Worm (Caenorhabditis elegans) whole organism, young adult: Measurements from ENCODE around the gene T03F7.5.
A peak's percentile ranks its signal among the peaks of the same experiment; 100 is the strongest.

Experiments used
- B0019.2 ChIP-seq: fragments of 200-800 bp; sonication (Bioruptor generic); conservative IDR thresholded peaks from 2 replicates; pipeline ENCODE4 v1.3.6; 2022; ENCODE audit warnings: missing genetic modification reagents, missing genetic modification characterization, missing compliant biosample characterization
- B0035.1 ChIP-seq: sonication (generic microtip); optimal IDR thresholded peaks from 2 replicates; lab custom pipeline; 2016; ENCODE audit warnings: missing genetic modification characterization, mild to moderate bottlenecking, missing compliant biosample characterization, missing genotype, missing genetic modification reagents
- C06A6.2 ChIP-seq: fragments of 200-800 bp; sonication (Bioruptor generic); conservative IDR thresholded peaks from 2 replicates; pipeline ENCODE4 v1.3.6; 2022; ENCODE audit warnings: missing genetic modification characterization, missing compliant biosample characterization
- C17E4.6 ChIP-seq: fragments of 200-800 bp; sonication (Bioruptor generic); IDR thresholded peaks from 2 replicates; pipeline ENCODE4 v1.3.6; 2022; ENCODE audit warnings: missing genetic modification reagents, missing genetic modification characterization, missing compliant biosample characterization
- D2030.7 ChIP-seq: fragments of 200-800 bp; sonication (Bioruptor generic); IDR thresholded peaks from 2 replicates; pipeline ENCODE4 v1.3.6; 2022; ENCODE audit warnings: missing genetic modification reagents, missing genetic modification characterization, missing compliant biosample characterization
- F10E7.11 ChIP-seq: sonication (generic microtip); optimal IDR thresholded peaks from 2 replicates; lab custom pipeline; 2017; ENCODE audit warnings: mild to moderate bottlenecking, missing genetic modification characterization, moderate library complexity, missing compliant biosample characterization
- F22D6.2 ChIP-seq: sonication (generic microtip); optimal IDR thresholded peaks from 2 replicates; lab custom pipeline; 2016; ENCODE audit warnings: mild to moderate bottlenecking, missing genetic modification characterization, missing compliant biosample characterization
- F33H1.4 ChIP-seq: fragments of 200-800 bp; sonication (Bioruptor generic); IDR thresholded peaks from 2 replicates; pipeline ENCODE4 v1.3.6; 2022; ENCODE audit warnings: missing genetic modification reagents, missing genetic modification characterization, missing compliant biosample characterization
- K12H6.12 ChIP-seq: fragments of 200-800 bp; sonication (Bioruptor generic); optimal IDR thresholded peaks from 2 replicates; lab custom pipeline; 2018; ENCODE audit warnings: mild to moderate bottlenecking, missing genetic modification characterization, missing compliant biosample characterization
- Y56A3A.18 ChIP-seq: fragments of 200-800 bp; sonication (Bioruptor generic); IDR thresholded peaks from 2 replicates; pipeline ENCODE4 v1.3.6; 2022; ENCODE audit warnings: missing genetic modification reagents, missing genetic modification characterization, missing compliant biosample characterization
- Y67H2A.10 ChIP-seq: fragments of 200-800 bp; sonication (Bioruptor generic); conservative IDR thresholded peaks from 2 replicates; pipeline ENCODE4 v1.3.6; 2022; ENCODE audit warnings: missing genetic modification reagents, missing genetic modification characterization, missing compliant biosample characterization
- aptf-2 ChIP-seq: fragments of 200-800 bp; sonication (Bioruptor generic); conservative IDR thresholded peaks from 2 replicates; pipeline ENCODE4 v1.3.6; 2022; ENCODE audit warnings: missing genetic modification reagents, missing genetic modification characterization, missing compliant biosample characterization
- athp-1 ChIP-seq: sonication (generic microtip); optimal IDR thresholded peaks from 2 replicates; lab custom pipeline; 2017; ENCODE audit warnings: mild to moderate bottlenecking, missing genetic modification characterization, missing compliant biosample characterization
- attf-6 ChIP-seq: fragments of 200-800 bp; sonication (Bioruptor generic); IDR thresholded peaks from 2 replicates; pipeline ENCODE4 v1.3.6; 2022; ENCODE audit warnings: missing genetic modification reagents, missing genetic modification characterization, missing compliant biosample characterization
- die-1 ChIP-seq: sonication (generic microtip); optimal IDR thresholded peaks from 2 replicates; lab custom pipeline; 2016; ENCODE audit warnings: missing genotype, mild to moderate bottlenecking, missing genetic modification characterization, missing compliant biosample characterization
- dox-1 ChIP-seq: fragments of 200-800 bp; sonication (Bioruptor generic); IDR thresholded peaks from 2 replicates; pipeline ENCODE4 v1.3.6; 2022; ENCODE audit warnings: missing genetic modification reagents, missing genetic modification characterization, missing compliant biosample characterization
- dpff-1 ChIP-seq: sonication (generic microtip); optimal IDR thresholded peaks from 2 replicates; lab custom pipeline; 2017; ENCODE audit warnings: mild to moderate bottlenecking, missing genetic modification characterization, missing compliant biosample characterization
- egl-44 ChIP-seq: fragments of 200-800 bp; sonication (Bioruptor generic); IDR thresholded peaks from 2 replicates; pipeline ENCODE4 v1.3.6; 2022; ENCODE audit warnings: missing genetic modification reagents, missing genetic modification characterization, missing compliant biosample characterization
- egrh-3 ChIP-seq: fragments of 200-800 bp; sonication (Bioruptor generic); IDR thresholded peaks from 2 replicates; pipeline ENCODE4 v1.3.6; 2022; ENCODE audit warnings: missing genetic modification reagents, missing genetic modification characterization, missing compliant biosample characterization
- ets-4 ChIP-seq: fragments of 200-800 bp; sonication (Bioruptor generic); optimal IDR thresholded peaks from 2 replicates; lab custom pipeline; 2018; ENCODE audit warnings: mild to moderate bottlenecking, missing genetic modification characterization, missing compliant biosample characterization
- hmg-1.2 ChIP-seq: fragments of 200-800 bp; sonication (Bioruptor generic); IDR thresholded peaks from 2 replicates; pipeline ENCODE4 v1.3.6; 2022; ENCODE audit warnings: missing genetic modification reagents, missing genetic modification characterization, missing compliant biosample characterization
- hmg-20 ChIP-seq: fragments of 200-800 bp; sonication (Bioruptor generic); IDR thresholded peaks from 2 replicates; pipeline ENCODE4 v1.3.6; 2022; ENCODE audit warnings: missing genetic modification reagents, missing genetic modification characterization, missing compliant biosample characterization
- let-526 ChIP-seq: fragments of 200-800 bp; sonication (Bioruptor generic); IDR thresholded peaks from 2 replicates; pipeline ENCODE4 v1.3.6; 2022; ENCODE audit warnings: missing genetic modification reagents, missing genetic modification characterization, missing compliant biosample characterization
- lin-26 ChIP-seq: fragments of 200-800 bp; sonication (Bioruptor generic); IDR thresholded peaks from 2 replicates; pipeline ENCODE4 v1.3.6; 2022; ENCODE audit warnings: missing genetic modification reagents, missing genetic modification characterization, missing compliant biosample characterization
- lir-1 ChIP-seq: fragments of 200-800 bp; sonication (Bioruptor generic); conservative IDR thresholded peaks from 2 replicates; pipeline ENCODE4 v1.3.6; 2022; ENCODE audit warnings: missing genetic modification reagents, missing genetic modification characterization, missing compliant biosample characterization
- madf-6 ChIP-seq: fragments of 200-800 bp; sonication (Bioruptor generic); IDR thresholded peaks from 2 replicates; pipeline ENCODE4 v1.3.6; 2022; ENCODE audit warnings: missing genetic modification reagents, missing genetic modification characterization, missing compliant biosample characterization
- mcd-1 ChIP-seq: fragments of 200-800 bp; sonication (Bioruptor generic); IDR thresholded peaks from 2 replicates; pipeline ENCODE4 v1.3.6; 2022; ENCODE audit warnings: missing genetic modification reagents, missing genetic modification characterization, missing compliant biosample characterization
- nfya-2 ChIP-seq: fragments of 200-800 bp; sonication (Bioruptor generic); IDR thresholded peaks from 2 replicates; pipeline ENCODE4 v1.3.6; 2022; ENCODE audit warnings: missing genetic modification reagents, missing genetic modification characterization, missing compliant biosample characterization
- nfyb-1 ChIP-seq: fragments of 200-800 bp; sonication (Bioruptor generic); IDR thresholded peaks from 2 replicates; pipeline ENCODE4 v1.3.6; 2022; ENCODE audit warnings: missing genetic modification reagents, missing genetic modification characterization, missing compliant biosample characterization
- nhr-120 ChIP-seq: fragments of 200-800 bp; sonication (Bioruptor generic); IDR thresholded peaks from 2 replicates; pipeline ENCODE4 v1.3.6; 2022; ENCODE audit warnings: missing genetic modification characterization, missing compliant biosample characterization
- pbrm-1 ChIP-seq: fragments of 200-800 bp; sonication (Bioruptor generic); IDR thresholded peaks from 2 replicates; pipeline ENCODE4 v1.3.6; 2022; ENCODE audit warnings: missing genetic modification reagents, missing genetic modification characterization, missing compliant biosample characterization
- pha-4 ChIP-seq: fragments of 150-350 bp; sonication (generic microtip); optimal IDR thresholded peaks from 2 replicates; lab custom pipeline; 2014; ENCODE audit warnings: missing biosample characterization, missing genetic modification reagents, missing genetic modification characterization
- rcor-1 ChIP-seq: fragments of 200-800 bp; sonication (Bioruptor generic); IDR thresholded peaks from 2 replicates; pipeline ENCODE4 v1.3.6; 2022; ENCODE audit warnings: missing genetic modification reagents, missing genetic modification characterization, missing compliant biosample characterization
- repo-1 ChIP-seq: sonication (generic microtip); optimal IDR thresholded peaks from 2 replicates; lab custom pipeline; 2017; ENCODE audit warnings: mild to moderate bottlenecking, missing genetic modification characterization, missing compliant biosample characterization
- snpc-1.1 ChIP-seq: sonication (generic microtip); optimal IDR thresholded peaks from 2 replicates; lab custom pipeline; 2017; ENCODE audit warnings: missing genetic modification characterization, mild to moderate bottlenecking, missing compliant biosample characterization, antibody characterized with exemption, moderate library complexity, missing genotype, missing genetic modification reagents; ENCODE audit not compliant: insufficient read depth
- snpc-1.3 ChIP-seq: sonication (generic microtip); optimal IDR thresholded peaks from 2 replicates; lab custom pipeline; 2017; ENCODE audit warnings: missing genetic modification characterization, mild to moderate bottlenecking, missing compliant biosample characterization, antibody characterized with exemption, moderate library complexity, missing genotype, missing genetic modification reagents; ENCODE audit not compliant: insufficient read depth
- ztf-25 ChIP-seq: fragments of 200-800 bp; sonication (Bioruptor generic); IDR thresholded peaks from 2 replicates; pipeline ENCODE4 v1.3.6; 2022; ENCODE audit warnings: missing genetic modification reagents, missing genetic modification characterization, missing compliant biosample characterization

Gene T03F7.5

DNA sequence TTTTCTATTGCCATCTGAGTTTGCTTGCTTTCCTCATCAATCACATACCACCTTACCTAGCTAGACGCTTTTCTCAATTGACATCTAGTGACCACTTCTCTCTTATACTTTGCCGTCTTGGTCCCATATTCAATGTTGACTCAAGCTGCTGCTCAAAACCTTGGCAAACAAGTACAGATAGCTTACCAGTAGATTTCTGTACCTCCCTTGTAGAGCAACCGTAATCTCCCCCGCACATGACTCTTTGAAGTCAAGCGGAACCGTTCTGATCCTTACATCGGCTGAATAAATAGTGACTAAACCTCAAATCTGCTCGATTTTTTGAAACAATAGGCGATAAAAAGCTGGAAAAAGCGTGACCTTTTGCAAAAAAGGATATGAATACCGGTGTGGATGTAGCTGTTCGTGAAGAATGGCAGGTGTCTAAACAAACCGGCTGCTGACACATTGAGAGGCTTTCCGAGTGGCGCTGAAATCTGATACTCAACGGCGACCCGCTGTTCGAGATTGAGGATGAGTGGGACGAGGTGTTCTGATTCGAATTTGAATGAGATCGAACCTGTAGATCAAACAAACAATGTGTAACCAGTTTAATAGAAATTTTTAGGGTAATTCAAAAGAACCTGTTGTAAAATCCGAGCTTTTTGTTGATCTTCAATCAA lies 37.4 kb upstream of the T03F7.5 start:
- TF ChIP-seq C06A6.2 (no peak), dpff-1 (no peak), nfya-2 (GFP tag; lab: Robert Waterston, UW) (no peak), snpc-1.3 (tag; lab: Kevin White, UChicago) (no peak), pha-4 (tag; lab: Kevin White, UChicago) (no peak), mcd-1 (no peak), Y67H2A.10 (GFP tag; lab: Robert Waterston, UW) (no peak), repo-1 (tag; lab: Kevin White, UChicago) (no peak), ztf-25 (GFP tag; lab: Robert Waterston, UW) (no peak), F33H1.4 (GFP tag; lab: Robert Waterston, UW) (no peak)
- TF ChIP-seq, all 124 proteins: peak for 0

DNA sequence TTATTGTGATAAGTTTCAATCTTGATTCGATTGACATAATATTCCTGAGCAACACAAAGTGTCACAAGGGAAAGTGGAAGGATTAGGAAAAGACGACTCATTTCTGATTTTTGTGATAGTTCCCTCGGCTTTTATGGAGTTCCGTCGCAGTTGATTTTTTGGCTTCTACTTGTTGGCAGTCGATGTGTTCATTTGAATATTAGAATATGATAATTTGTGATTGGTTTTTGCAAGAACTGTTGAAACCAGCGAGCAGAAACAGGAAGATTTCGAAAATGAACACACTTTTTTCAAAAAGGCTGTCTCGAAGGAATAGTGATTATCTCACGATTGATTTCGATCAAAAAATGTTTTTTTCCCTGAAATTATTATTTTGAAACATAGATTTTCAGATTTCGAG lies 35.7 kb upstream of the T03F7.5 start, which contains the start of gene T02E9.6:
Gene T02E9.6, minus strand, starts transcription at position 101 of the 400 bp plus-strand sequence.
- TF ChIP-seq mcd-1 (no peak), K12H6.12 (tag; lab: Kevin White, UChicago) (no peak), hmg-1.2 (GFP tag; lab: Robert Waterston, UW) (no peak), athp-1 (tag; lab: Kevin White, UChicago) (no peak), C17E4.6 (GFP tag; lab: Robert Waterston, UW) (no peak), die-1 (tag; lab: Kevin White, UChicago) (no peak), hmg-20 (GFP tag; lab: Robert Waterston, UW) (no peak), snpc-1.1 (no peak), let-526 (GFP tag; lab: Robert Waterston, UW) (no peak), nfyb-1 (GFP tag; lab: Robert Waterston, UW) (no peak), ets-4 (no peak), aptf-2 (GFP tag; lab: Robert Waterston, UW) (no peak), egl-44 (GFP tag; lab: Robert Waterston, UW) (no peak), F22D6.2 (tag; lab: Kevin White, UChicago) (no peak), lir-1 (GFP tag; lab: Robert Waterston, UW) (no peak), B0019.2 (GFP tag; lab: Robert Waterston, UW) (no peak), B0035.1 (tag; lab: Kevin White, UChicago) (no peak), F10E7.11 (no peak), attf-6 (GFP tag; lab: Robert Waterston, UW) (no peak), repo-1 (tag; lab: Kevin White, UChicago) (no peak)

DNA sequence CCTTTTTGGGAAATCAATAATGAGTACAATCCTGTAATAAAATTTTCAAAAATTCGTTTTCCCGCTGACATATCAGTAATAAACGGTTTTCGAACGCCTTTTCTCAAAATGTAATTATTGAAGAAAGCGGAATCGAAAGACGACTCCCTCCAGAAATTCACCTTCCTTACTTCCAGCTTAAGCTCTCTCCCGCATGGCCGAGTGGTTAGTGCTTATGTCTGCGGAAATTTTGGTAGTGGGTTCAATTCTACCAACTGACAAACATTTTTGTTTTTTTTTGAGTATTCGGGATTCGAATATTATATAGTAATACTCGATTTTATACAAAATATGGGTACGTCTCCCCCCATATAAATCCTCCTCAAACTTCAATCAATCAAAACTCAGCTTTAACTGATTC lies 33.3 kb upstream of the T03F7.5 start:
- TF ChIP-seq hmg-1.2 (GFP tag; lab: Robert Waterston, UW) (peak; percentile 60), mcd-1 (peak; percentile 46; the same call in 1 of the 2 replicates), rcor-1 (GFP tag; lab: Robert Waterston, UW) (peak; percentile 40; the same call in 1 of the 2 replicates), madf-6 (GFP tag; lab: Robert Waterston, UW) (peak; percentile 52; the same call in 1 of the 2 replicates), ztf-25 (GFP tag; lab: Robert Waterston, UW) (peak; percentile 81), D2030.7 (GFP tag; lab: Robert Waterston, UW) (peak; percentile 51), Y56A3A.18 (0 out of 2 replicates have a peak, but pooled peaks have one; percentile 56), nhr-120 (GFP tag; lab: Robert Waterston, UW) (peak; percentile 35; the same call in 1 of the 2 replicates), pbrm-1 (0 out of 2 replicates have a peak, but pooled peaks have one; percentile 37), egrh-3 (peak; percentile 31; the same call in 1 of the 2 replicates), dox-1 (GFP tag; lab: Robert Waterston, UW) (peak; percentile 61), lin-26 (GFP tag; lab: Robert Waterston, UW) (peak; percentile 83)
